Fruit fly (Drosophila melanogaster) whole organism, embryonic: ENCODE data around the gene Cypl.

ENCODE experiments used
- Ada2b ChIP-seq: fragments of 200-800 bp; sonication (Bioruptor generic); IDR thresholded peaks from 2 replicates; pipeline ENCODE4 v1.3.6; 2022; ENCODE audit warnings: missing biosample characterization, missing genetic modification characterization
- Atf3 ChIP-seq: fragments of 200-800 bp; sonication (Bioruptor generic); optimal IDR thresholded peaks from 3 replicates; lab custom pipeline; 2016; ENCODE audit warnings: missing biosample characterization, missing genetic modification characterization
- B-H1 ChIP-seq: fragments of 200-800 bp; sonication (Bioruptor generic); IDR thresholded peaks from 3 replicates; pipeline ENCODE4 v1.3.6; 2022; ENCODE audit warnings: missing biosample characterization, missing genetic modification characterization
- C15 ChIP-seq: fragments of 200-800 bp; sonication (Bioruptor generic); IDR thresholded peaks from 3 replicates; pipeline ENCODE4 v1.3.6; 2022; ENCODE audit warnings: missing biosample characterization, missing genetic modification characterization
- CG10462 ChIP-seq: fragments of 200-800 bp; sonication (Bioruptor generic); optimal IDR thresholded peaks from 2 replicates; lab custom pipeline; 2016; ENCODE audit warnings: missing biosample characterization, missing genetic modification characterization
- CG10654 ChIP-seq: fragments of 200-800 bp; sonication (Bioruptor generic); optimal IDR thresholded peaks from 2 replicates; lab custom pipeline; 2016; ENCODE audit warnings: missing biosample characterization, missing genetic modification characterization
- CG12104 ChIP-seq: fragments of 200-800 bp; sonication (Bioruptor generic); optimal IDR thresholded peaks from 3 replicates; lab custom pipeline; 2016; ENCODE audit warnings: missing biosample characterization, missing genetic modification characterization
- CG12236 ChIP-seq: fragments of 200-800 bp; sonication (Bioruptor generic); optimal IDR thresholded peaks from 2 replicates; lab custom pipeline; 2016; ENCODE audit warnings: missing biosample characterization, missing genetic modification characterization
- CG13624 ChIP-seq: fragments of 200-800 bp; sonication (Bioruptor generic); optimal IDR thresholded peaks from 2 replicates; lab custom pipeline; 2016; ENCODE audit warnings: missing biosample characterization, missing genetic modification characterization
- CG13894 ChIP-seq: fragments of 200-800 bp; sonication (Bioruptor generic); optimal IDR thresholded peaks from 3 replicates; lab custom pipeline; 2018; ENCODE audit warnings: missing biosample characterization, mild to moderate bottlenecking, missing genetic modification characterization, moderate library complexity
- CG15514 ChIP-seq: fragments of 200-800 bp; sonication (Bioruptor generic); optimal IDR thresholded peaks from 3 replicates; lab custom pipeline; 2017; ENCODE audit warnings: missing biosample characterization, missing genetic modification characterization, mild to moderate bottlenecking, moderate library complexity, missing genetic modification reagents
- CG17186 ChIP-seq: fragments of 200-800 bp; sonication (Bioruptor generic); optimal IDR thresholded peaks from 3 replicates; lab custom pipeline; 2017; ENCODE audit warnings: missing biosample characterization, missing genetic modification reagents, missing genetic modification characterization
- CG17912 ChIP-seq: fragments of 200-800 bp; sonication (Bioruptor generic); optimal IDR thresholded peaks from 2 replicates; lab custom pipeline; 2018; ENCODE audit warnings: missing biosample characterization, mild to moderate bottlenecking, missing genetic modification characterization
- CG1792 ChIP-seq: fragments of 200-800 bp; sonication (Bioruptor generic); optimal IDR thresholded peaks from 2 replicates; lab custom pipeline; 2016; ENCODE audit warnings: missing biosample characterization, missing genetic modification characterization
- CG2712 ChIP-seq: fragments of 200-800 bp; optimal IDR thresholded peaks from 3 replicates; lab custom pipeline; 2019; ENCODE audit warnings: missing biosample characterization, mild to moderate bottlenecking, missing genetic modification characterization, moderate library complexity
- CG31365 ChIP-seq: fragments of 200-800 bp; sonication (Bioruptor generic); optimal IDR thresholded peaks from 2 replicates; lab custom pipeline; 2018; ENCODE audit warnings: missing biosample characterization, mild to moderate bottlenecking, missing genetic modification characterization
- CG3407 ChIP-seq: fragments of 200-800 bp; sonication (Bioruptor generic); optimal IDR thresholded peaks from 2 replicates; lab custom pipeline; 2018; ENCODE audit warnings: missing biosample characterization, mild to moderate bottlenecking, missing genetic modification characterization
- CG42726 ChIP-seq: fragments of 200-800 bp; sonication (Bioruptor generic); IDR thresholded peaks from 2 replicates; pipeline ENCODE4 v1.3.6; 2022; ENCODE audit warnings: missing biosample characterization, missing genetic modification characterization; ENCODE audit not compliant: partially characterized antibody
- CG4360 ChIP-seq: fragments of 200-800 bp; sonication (Bioruptor generic); IDR thresholded peaks from 2 replicates; pipeline ENCODE4 v1.3.6; 2022; ENCODE audit warnings: missing biosample characterization, missing genetic modification characterization
- CG4404 ChIP-seq: fragments of 200-800 bp; sonication (Bioruptor generic); IDR thresholded peaks from 2 replicates; pipeline ENCODE4 v1.3.6; 2022; ENCODE audit warnings: missing biosample characterization, missing genetic modification characterization
- CG5180 ChIP-seq: fragments of 200-800 bp; sonication (Bioruptor generic); optimal IDR thresholded peaks from 3 replicates; lab custom pipeline; 2017; ENCODE audit warnings: missing biosample characterization, missing genetic modification characterization, mild to moderate bottlenecking, moderate library complexity, missing genetic modification reagents
- CG7357 ChIP-seq: fragments of 200-800 bp; sonication (Bioruptor generic); IDR thresholded peaks from 3 replicates; pipeline ENCODE4 v1.3.6; 2022; ENCODE audit warnings: missing biosample characterization, missing genetic modification characterization
- CG7745 ChIP-seq: fragments of 200-800 bp; sonication (Bioruptor generic); optimal IDR thresholded peaks from 2 replicates; lab custom pipeline; 2018; ENCODE audit warnings: missing biosample characterization, mild to moderate bottlenecking, missing genetic modification characterization, moderate library complexity
- CG8281 ChIP-seq: fragments of 200-800 bp; sonication (Bioruptor generic); optimal IDR thresholded peaks from 2 replicates; lab custom pipeline; 2018; ENCODE audit warnings: missing biosample characterization, mild to moderate bottlenecking, missing genetic modification characterization, moderate library complexity
- CHES-1-like ChIP-seq: fragments of 200-800 bp; sonication (Bioruptor generic); optimal IDR thresholded peaks from 2 replicates; lab custom pipeline; 2016; ENCODE audit warnings: missing biosample characterization, missing genetic modification characterization
- Dip2 ChIP-seq: fragments of 200-800 bp; sonication (Bioruptor generic); IDR thresholded peaks from 2 replicates; pipeline ENCODE4 v1.3.6; 2022; ENCODE audit warnings: missing biosample characterization, missing genetic modification characterization
- Ets65A ChIP-seq: fragments of 200-800 bp; sonication (Bioruptor generic); peaks from one replicate; lab custom pipeline; 2016; ENCODE audit warnings: missing biosample characterization, missing genetic modification characterization
- HLH54F ChIP-seq: fragments of 200-800 bp; sonication (Bioruptor generic); optimal IDR thresholded peaks from 3 replicates; lab custom pipeline; 2016; ENCODE audit warnings: missing biosample characterization, missing genetic modification characterization
- MBD-R2 ChIP-seq: fragments of 200-800 bp; sonication (Bioruptor generic); IDR thresholded peaks from 2 replicates; pipeline ENCODE4 v1.3.6; 2022; ENCODE audit warnings: missing biosample characterization, missing genetic modification characterization
- Nf-YB ChIP-seq: fragments of 200-800 bp; sonication (Bioruptor generic); optimal IDR thresholded peaks from 3 replicates; lab custom pipeline; 2019; ENCODE audit warnings: missing biosample characterization, mild to moderate bottlenecking, missing genetic modification characterization, moderate library complexity
- Nf-YC ChIP-seq: fragments of 200-800 bp; optimal IDR thresholded peaks from 3 replicates; lab custom pipeline; 2019; ENCODE audit warnings: missing biosample characterization, mild to moderate bottlenecking, missing genetic modification characterization, moderate library complexity
- Ptx1 ChIP-seq: fragments of 200-800 bp; sonication (Bioruptor generic); IDR thresholded peaks from 2 replicates; pipeline ENCODE4 v1.3.6; 2022; ENCODE audit warnings: missing biosample characterization, missing genetic modification characterization
- Sry-β ChIP-seq: fragments of 200-800 bp; sonication (Bioruptor generic); optimal IDR thresholded peaks from 2 replicates; lab custom pipeline; 2018; ENCODE audit warnings: missing biosample characterization, mild to moderate bottlenecking, missing genetic modification characterization, moderate library complexity
- TFAM ChIP-seq: fragments of 200-800 bp; sonication (Bioruptor generic); optimal IDR thresholded peaks from 2 replicates; lab custom pipeline; 2017; ENCODE audit warnings: missing biosample characterization, missing genetic modification characterization, inconsistent platforms
- Taf1 ChIP-seq: fragments of 200-800 bp; sonication (Bioruptor generic); IDR thresholded peaks from 2 replicates; pipeline ENCODE4 v1.3.6; 2022; ENCODE audit warnings: missing biosample characterization, missing genetic modification characterization
- bowl ChIP-seq: fragments of 200-800 bp; sonication (Bioruptor generic); IDR thresholded peaks from 2 replicates; pipeline ENCODE4 v1.3.6; 2022; ENCODE audit warnings: missing biosample characterization, missing genetic modification characterization
- emc ChIP-seq: fragments of 200-800 bp; sonication (Bioruptor generic); optimal IDR thresholded peaks from 2 replicates; lab custom pipeline; 2016; ENCODE audit warnings: missing biosample characterization, missing genetic modification characterization
- esg ChIP-seq: fragments of 200-800 bp; sonication (Bioruptor generic); conservative IDR thresholded peaks from 2 replicates; pipeline ENCODE4 v1.3.6; 2022; ENCODE audit warnings: missing biosample characterization, missing genetic modification characterization
- eyg ChIP-seq: fragments of 200-800 bp; sonication (Bioruptor generic); optimal IDR thresholded peaks from 3 replicates; lab custom pipeline; 2016; ENCODE audit warnings: missing biosample characterization, missing genetic modification characterization
- fru ChIP-seq: fragments of >200 bp; optimal IDR thresholded peaks from 2 replicates; lab custom pipeline; 2017
- grn ChIP-seq: fragments of 200-800 bp; sonication (Bioruptor generic); optimal IDR thresholded peaks from 3 replicates; lab custom pipeline; 2017; ENCODE audit warnings: missing biosample characterization, missing genetic modification characterization
- gsb-n ChIP-seq: fragments of 200-800 bp; sonication (Bioruptor generic); optimal IDR thresholded peaks from 3 replicates; lab custom pipeline; 2018; ENCODE audit warnings: missing biosample characterization, mild to moderate bottlenecking, missing genetic modification characterization
- hb ChIP-seq: fragments of 200-800 bp; sonication (Bioruptor generic); IDR thresholded peaks from 3 replicates; pipeline ENCODE4 v1.3.6; 2022; ENCODE audit warnings: missing biosample characterization, missing genetic modification characterization; ENCODE audit not compliant: partially characterized antibody
- mirr ChIP-seq: fragments of 200-800 bp; sonication (Bioruptor generic); optimal IDR thresholded peaks from 3 replicates; lab custom pipeline; 2018; ENCODE audit warnings: missing biosample characterization, mild to moderate bottlenecking, missing genetic modification characterization
- nau ChIP-seq: fragments of 200-800 bp; sonication (Bioruptor generic); optimal IDR thresholded peaks from 3 replicates; lab custom pipeline; 2017; ENCODE audit warnings: missing biosample characterization, mild to moderate bottlenecking, missing genetic modification characterization, missing genetic modification reagents
- oc ChIP-seq: fragments of 200-800 bp; sonication (Bioruptor generic); optimal IDR thresholded peaks from 2 replicates; lab custom pipeline; 2018; ENCODE audit warnings: missing biosample characterization, mild to moderate bottlenecking, missing genetic modification characterization, moderate library complexity
- pita ChIP-seq: fragments of 200-800 bp; sonication (Bioruptor generic); optimal IDR thresholded peaks from 2 replicates; lab custom pipeline; 2017; ENCODE audit warnings: missing biosample characterization, mild to moderate bottlenecking, missing genetic modification characterization
- ranshi ChIP-seq: fragments of 200-800 bp; sonication (Bioruptor generic); IDR thresholded peaks from 2 replicates; pipeline ENCODE4 v1.3.6; 2022; ENCODE audit warnings: missing biosample characterization, missing genetic modification characterization
- slp2 ChIP-seq: fragments of 200-800 bp; sonication (Bioruptor generic); optimal IDR thresholded peaks from 2 replicates; lab custom pipeline; 2016; ENCODE audit warnings: missing biosample characterization, missing genetic modification characterization
- sr ChIP-seq: fragments of 200-800 bp; sonication (Bioruptor generic); IDR thresholded peaks from 3 replicates; pipeline ENCODE4 v1.3.6; 2022; ENCODE audit warnings: missing biosample characterization, missing genetic modification characterization
- twi ChIP-seq: fragments of 200-800 bp; optimal IDR thresholded peaks from 2 replicates; lab custom pipeline; 2019; ENCODE audit warnings: missing biosample characterization, mild to moderate bottlenecking, missing genetic modification characterization, moderate library complexity
- wor ChIP-seq: fragments of 200-800 bp; sonication (Bioruptor generic); IDR thresholded peaks from 2 replicates; pipeline ENCODE4 v1.3.6; 2022; ENCODE audit warnings: missing biosample characterization, missing genetic modification characterization

Cypl gene

DNA sequence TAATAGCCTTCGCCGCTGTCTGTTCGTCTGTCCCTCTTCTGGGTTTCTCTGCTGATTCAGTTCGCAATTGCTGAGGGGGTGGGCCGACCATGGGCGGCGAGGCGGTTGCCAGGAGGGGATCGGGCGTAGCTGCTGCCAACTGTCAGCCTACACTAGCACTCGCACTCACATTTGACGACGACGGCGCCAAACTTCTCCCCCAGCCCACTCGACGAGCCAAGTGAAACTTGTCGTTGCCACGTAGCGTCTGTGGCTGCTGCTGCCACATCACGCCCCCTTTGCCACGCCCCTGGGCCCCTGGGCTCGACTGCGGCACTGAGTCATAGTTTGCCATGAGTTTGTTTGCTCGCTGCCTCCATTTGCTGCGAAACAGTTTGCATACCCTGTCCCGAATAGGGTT lies 14.6 kb upstream of the Cypl start (continued):
- no peak for TF ChIP-seq twi (tag; lab: Kevin White, UChicago)
- TF ChIP-seq CG4404 (GFP tag; lab: Robert Waterston, UW) = peak; percentile 65
- TF ChIP-seq CG17186 (GFP tag; lab: Kevin White, UChicago) = no peak
- no peak for TF ChIP-seq emc (GFP tag; lab: Kevin White, UChicago)
- peak; percentile 57 for TF ChIP-seq CG15514 (GFP tag; lab: Kevin White, UChicago)
- no peak for TF ChIP-seq CG3407 (GFP tag; lab: Kevin White, UChicago)
- no peak for TF ChIP-seq CG12236
- no peak for TF ChIP-seq CG31365 (tag; lab: Kevin White, UChicago)
- no peak for TF ChIP-seq CG42726 (GFP tag; lab: Robert Waterston, UW)
- TF ChIP-seq nau (GFP tag; lab: Kevin White, UChicago) = no peak
- TF ChIP-seq CG2712 (tag; lab: Kevin White, UChicago) = peak; percentile 18
- no peak for TF ChIP-seq sr (GFP tag; lab: Robert Waterston, UW)
- peak; percentile 64; the same call in 2 of the 3 replicates for TF ChIP-seq CG7357 (GFP tag; lab: Robert Waterston, UW)
- TF ChIP-seq HLH54F = peak; percentile 45
- peak; percentile 7 for TF ChIP-seq Ets65A
- TF ChIP-seq Atf3 (GFP tag; lab: Kevin White, UChicago) = peak; percentile 8
- TF ChIP-seq B-H1 (GFP tag; lab: Robert Waterston, UW) = peak; percentile 39; the same call in 2 of the 3 replicates
- no peak for TF ChIP-seq CG17912 (GFP tag; lab: Kevin White, UChicago)
- TF ChIP-seq hb (GFP tag; lab: Robert Waterston, UW) = no peak
- no peak for TF ChIP-seq grn
- no peak for TF ChIP-seq CG13624
- TF ChIP-seq CG12104 (GFP tag; lab: Kevin White, UChicago) = no peak
- peak; percentile 80 for TF ChIP-seq Taf1 (GFP tag; lab: Robert Waterston, UW)
- no peak for TF ChIP-seq CG4360
- TF ChIP-seq mirr (GFP tag; lab: Kevin White, UChicago) = no peak
- no peak for TF ChIP-seq Nf-YB (GFP tag; lab: Kevin White, UChicago)
- no peak for TF ChIP-seq gsb-n (tag; lab: Kevin White, UChicago)
- TF ChIP-seq fru (lab: Kevin White, UChicago) = no peak
- no peak for TF ChIP-seq CG1792
- TF ChIP-seq eyg = no peak
- peak; percentile 46; the same call in 1 of the 2 replicates for TF ChIP-seq ranshi (GFP tag; lab: Robert Waterston, UW)
- peak; percentile 61 for TF ChIP-seq Ada2b (GFP tag; lab: Robert Waterston, UW)
- no peak for TF ChIP-seq slp2 (GFP tag; lab: Kevin White, UChicago)
- no peak for TF ChIP-seq CG8281 (tag; lab: Kevin White, UChicago)
- TF ChIP-seq MBD-R2 = peak; percentile 21; the same call in 1 of the 2 replicates
- peak; percentile 43; the same call in 1 of the 2 replicates for TF ChIP-seq bowl
- TF ChIP-seq pita = no peak
- TF ChIP-seq Nf-YC (tag; lab: Kevin White, UChicago) = peak; percentile 27
- TF ChIP-seq CG10462 (GFP tag; lab: Kevin White, UChicago) = no peak
- TF ChIP-seq Ptx1 = peak; percentile 73
- TF ChIP-seq TFAM (GFP tag; lab: Kevin White, UChicago) = no peak
- TF ChIP-seq C15 (GFP tag; lab: Robert Waterston, UW) = no peak
- TF ChIP-seq CG10654 (GFP tag; lab: Kevin White, UChicago) = peak; percentile 15
- TF ChIP-seq Dip2 (GFP tag; lab: Robert Waterston, UW) = no peak
- no peak for TF ChIP-seq CG5180
- no peak for TF ChIP-seq CG7745 (tag; lab: Kevin White, UChicago)
- TF ChIP-seq esg = peak; percentile 63
- TF ChIP-seq wor = peak; percentile 29; the same call in 1 of the 2 replicates
- TF ChIP-seq oc (tag; lab: Kevin White, UChicago) = no peak
- peak; percentile 22 for TF ChIP-seq CHES-1-like
- no peak for TF ChIP-seq Sry-β (GFP tag; lab: Kevin White, UChicago)
- peak; percentile 46 for TF ChIP-seq CG13894 (tag; lab: Kevin White, UChicago)
